Fruit fly (Drosophila melanogaster) whole organism, adult: ENCODE results near the gene Gr66a.
A peak's percentile ranks its signal among the peaks of the same experiment; 100 is the strongest.

Experiments used
- CG11617 ChIP-seq: fragments of 200-800 bp; sonication (Bioruptor generic); optimal IDR thresholded peaks from 2 replicates; lab custom pipeline; 2017; ENCODE audit warnings: mild to moderate bottlenecking, missing biosample characterization, missing genetic modification reagents, missing genetic modification characterization
- CG12768 ChIP-seq: fragments of 200-800 bp; sonication (Bioruptor generic); optimal IDR thresholded peaks from 2 replicates; lab custom pipeline; 2017; ENCODE audit warnings: missing biosample characterization, missing genetic modification characterization, mild to moderate bottlenecking, moderate library complexity, missing genetic modification reagents
- CG14711 ChIP-seq: fragments of 200-800 bp; sonication (Bioruptor generic); optimal IDR thresholded peaks from 2 replicates; lab custom pipeline; 2018; ENCODE audit warnings: missing biosample characterization, mild to moderate bottlenecking, missing genetic modification characterization, moderate library complexity
- CG1620 ChIP-seq: fragments of 200-800 bp; sonication (Bioruptor generic); optimal IDR thresholded peaks from 2 replicates; lab custom pipeline; 2016; ENCODE audit warnings: missing biosample characterization, missing genetic modification characterization
- CG33017 ChIP-seq: fragments of 200-800 bp; sonication (Bioruptor generic); optimal IDR thresholded peaks from 2 replicates; lab custom pipeline; 2018; ENCODE audit warnings: missing biosample characterization, mild to moderate bottlenecking, missing genetic modification characterization, moderate library complexity
- CG5204 ChIP-seq: fragments of 200-800 bp; sonication (Bioruptor generic); optimal IDR thresholded peaks from 2 replicates; lab custom pipeline; 2016; ENCODE audit warnings: missing biosample characterization, missing genetic modification characterization
- CG7045 ChIP-seq: fragments of 200-800 bp; sonication (Bioruptor generic); optimal IDR thresholded peaks from 2 replicates; lab custom pipeline; 2017; ENCODE audit warnings: missing biosample characterization, mild to moderate bottlenecking, missing genetic modification characterization
- CG7101 ChIP-seq: fragments of 200-800 bp; sonication (Bioruptor generic); optimal IDR thresholded peaks from 2 replicates; lab custom pipeline; 2018; ENCODE audit warnings: missing biosample characterization, mild to moderate bottlenecking, missing genetic modification characterization, moderate library complexity
- Clk ChIP-seq: fragments of 200-800 bp; sonication (Bioruptor generic); optimal IDR thresholded peaks from 2 replicates; lab custom pipeline; 2017; ENCODE audit warnings: missing biosample characterization, missing genetic modification characterization
- Crg-1 ChIP-seq: fragments of 200-800 bp; sonication (Bioruptor generic); optimal IDR thresholded peaks from 2 replicates; lab custom pipeline; 2016; ENCODE audit warnings: missing biosample characterization, missing genetic modification characterization
- Hr96 ChIP-seq: fragments of 200-800 bp; sonication (Bioruptor generic); optimal IDR thresholded peaks from 2 replicates; lab custom pipeline; 2016; ENCODE audit warnings: missing biosample characterization, missing genetic modification characterization
- Mnt ChIP-seq: fragments of 200-800 bp; sonication (Bioruptor generic); optimal IDR thresholded peaks from 2 replicates; lab custom pipeline; 2016; ENCODE audit warnings: missing biosample characterization, mild to moderate bottlenecking, missing genetic modification characterization
- bab1 ChIP-seq: fragments of 200-800 bp; sonication (Bioruptor generic); optimal IDR thresholded peaks from 3 replicates; lab custom pipeline; 2019; ENCODE audit warnings: missing biosample characterization, mild to moderate bottlenecking, missing genetic modification characterization, moderate library complexity
- cic ChIP-seq: fragments of 200-800 bp; sonication (Bioruptor generic); optimal IDR thresholded peaks from 2 replicates; lab custom pipeline; 2017; ENCODE audit warnings: missing biosample characterization, mild to moderate bottlenecking, missing genetic modification characterization, moderate library complexity
- cnc ChIP-seq, 2 experiments: fragments of >200 bp; optimal IDR thresholded peaks; 2 replicates each; lab custom pipeline; 2017
- kay ChIP-seq: fragments of 200-800 bp; sonication (Bioruptor generic); peaks from one replicate; lab custom pipeline; 2016; ENCODE audit warnings: missing biosample characterization, missing genetic modification characterization, borderline replicate concordance
- ovo ChIP-seq: fragments of 200-800 bp; sonication (Bioruptor generic); optimal IDR thresholded peaks from 2 replicates; lab custom pipeline; 2016; ENCODE audit warnings: missing biosample characterization, missing genetic modification characterization
- pad ChIP-seq: fragments of 200-800 bp; sonication (Bioruptor generic); optimal IDR thresholded peaks from 3 replicates; lab custom pipeline; 2017; ENCODE audit warnings: missing biosample characterization, missing genetic modification characterization, mild to moderate bottlenecking, moderate library complexity, missing genetic modification reagents
- tj ChIP-seq: fragments of 200-800 bp; sonication (Bioruptor generic); optimal IDR thresholded peaks from 3 replicates; lab custom pipeline; 2017; ENCODE audit warnings: missing biosample characterization, mild to moderate bottlenecking, missing genetic modification characterization, moderate library complexity
- toe ChIP-seq: fragments of 200-800 bp; sonication (Bioruptor generic); optimal IDR thresholded peaks from 2 replicates; lab custom pipeline; 2016; ENCODE audit warnings: missing biosample characterization, missing genetic modification characterization

The Gr66a gene

dm6 chr3L:8340264-8341095, 33.7 kb upstream of the Gr66a start, which contains the start of the genes Prim1 and CG7083:
Prim1 (plus strand) TSS chr3L:8340314.
CG7083 (plus strand) TSS chr3L:8340785.
- TF ChIP-seq pad (GFP tag; lab: Kevin White, UChicago) (peak; percentile 60), CG1620 (peak; percentile 85), bab1 (GFP tag; lab: Kevin White, UChicago) (peak; percentile 69), CG7101 (peak; percentile 79), toe (GFP tag; lab: Kevin White, UChicago) (peak; percentile 83), Crg-1 (GFP tag; lab: Kevin White, UChicago) (peak; percentile 78), CG12768 (peak; percentile 79), CG5204 (peak; percentile 86), Mnt (peak; percentile 67), kay (peak; percentile 59), cnc (optimal IDR thresholded peaks at IDR 0.05; lab: Kevin White, UChicago) (no peak), Hr96 (GFP tag; lab: Kevin White, UChicago) (peak; percentile 74), CG7045 (GFP tag; lab: Kevin White, UChicago) (peak; percentile 67), ovo (GFP tag; lab: Kevin White, UChicago) (peak; percentile 50), Clk (GFP tag; lab: Kevin White, UChicago) (no peak), CG33017 (peak; percentile 38), tj (GFP tag; lab: Kevin White, UChicago) (peak; percentile 41), CG14711 (tag; lab: Kevin White, UChicago) (peak; percentile 56), cic (peak; percentile 30), CG11617 (peak; percentile 85)

dm6 chr3L:8338921-8339320, 32.1 kb upstream of the Gr66a start, which contains the start of gene Pex2:
Pex2 (plus strand) TSS chr3L:8339051.
- TF ChIP-seq CG33017 = peak; percentile 51
- peak; percentile 48 for TF ChIP-seq CG7101
- peak; percentile 76 for TF ChIP-seq kay
- TF ChIP-seq bab1 (GFP tag; lab: Kevin White, UChicago) = peak; percentile 53
- peak; percentile 15 for TF ChIP-seq pad (GFP tag; lab: Kevin White, UChicago)
- no peak for TF ChIP-seq cnc (optimal IDR thresholded peaks at IDR 0.05; lab: Kevin White, UChicago)
- TF ChIP-seq tj (GFP tag; lab: Kevin White, UChicago) = no peak
- peak; percentile 18 for TF ChIP-seq CG11617
- TF ChIP-seq CG14711 (tag; lab: Kevin White, UChicago) = peak; percentile 31
- peak; percentile 43 for TF ChIP-seq toe (GFP tag; lab: Kevin White, UChicago)
- peak; percentile 82 for TF ChIP-seq CG12768
- TF ChIP-seq Crg-1 (GFP tag; lab: Kevin White, UChicago) = peak; percentile 34
- peak; percentile 57 for TF ChIP-seq CG1620
- peak; percentile 3 for TF ChIP-seq CG5204
- no peak for TF ChIP-seq Hr96 (GFP tag; lab: Kevin White, UChicago)
- TF ChIP-seq ovo (GFP tag; lab: Kevin White, UChicago) = no peak
- TF ChIP-seq Clk (GFP tag; lab: Kevin White, UChicago) = no peak
- TF ChIP-seq cic = peak; percentile 99
- TF ChIP-seq CG7045 (GFP tag; lab: Kevin White, UChicago) = no peak
- peak; percentile 64 for TF ChIP-seq Mnt

- TF ChIP-seq pad (GFP tag; lab: Kevin White, UChicago) = no peak
- no peak for TF ChIP-seq CG12768
- no peak for TF ChIP-seq Hr96 (GFP tag; lab: Kevin White, UChicago)
- TF ChIP-seq CG5204 = no peak
- no peak for TF ChIP-seq CG1620
- TF ChIP-seq CG14711 (tag; lab: Kevin White, UChicago) = no peak
- no peak for TF ChIP-seq kay
- TF ChIP-seq toe (GFP tag; lab: Kevin White, UChicago) = no peak
- no peak for TF ChIP-seq cnc (optimal IDR thresholded peaks at IDR 0.05; lab: Kevin White, UChicago)
- no peak for TF ChIP-seq Mnt
- no peak for TF ChIP-seq tj (GFP tag; lab: Kevin White, UChicago)
- no peak for TF ChIP-seq Clk (GFP tag; lab: Kevin White, UChicago)
- TF ChIP-seq CG7101 = no peak
- TF ChIP-seq Crg-1 (GFP tag; lab: Kevin White, UChicago) = no peak
- TF ChIP-seq bab1 (GFP tag; lab: Kevin White, UChicago) = no peak
- TF ChIP-seq cic = no peak
Observed at dm6 chr3L:8336372-8336771, 29.6 kb upstream of the Gr66a start, which contains the start of gene Cpr66Cb. Cpr66Cb (plus strand) TSS chr3L:8336672.

dm6 chr3L:8334338-8334737, 27.6 kb upstream of the Gr66a start:
- TF ChIP-seq tj (GFP tag; lab: Kevin White, UChicago) (no peak), CG14711 (tag; lab: Kevin White, UChicago) (no peak), kay (no peak), toe (GFP tag; lab: Kevin White, UChicago) (no peak), cic (no peak), Mnt (no peak), Hr96 (GFP tag; lab: Kevin White, UChicago) (no peak), CG7101 (no peak), CG7045 (GFP tag; lab: Kevin White, UChicago) (no peak), ovo (GFP tag; lab: Kevin White, UChicago) (no peak), CG5204 (no peak), CG1620 (no peak), CG33017 (no peak), Crg-1 (GFP tag; lab: Kevin White, UChicago) (no peak), CG12768 (no peak), CG11617 (no peak), bab1 (GFP tag; lab: Kevin White, UChicago) (no peak), cnc (optimal IDR thresholded peaks at IDR 0.05; lab: Kevin White, UChicago) (no peak), pad (GFP tag; lab: Kevin White, UChicago) (no peak)

dm6 chr3L:8333574-8333973, 26.8 kb upstream of the Gr66a start:
- TF ChIP-seq CG1620 (no peak), kay (no peak), Mnt (no peak), cic (no peak), CG5204 (no peak), ovo (GFP tag; lab: Kevin White, UChicago) (no peak), Hr96 (GFP tag; lab: Kevin White, UChicago) (no peak), tj (GFP tag; lab: Kevin White, UChicago) (no peak), pad (GFP tag; lab: Kevin White, UChicago) (no peak), CG11617 (no peak), cnc (optimal IDR thresholded peaks at IDR 0.05; lab: Kevin White, UChicago) (no peak), CG7101 (no peak), CG7045 (GFP tag; lab: Kevin White, UChicago) (no peak), toe (GFP tag; lab: Kevin White, UChicago) (no peak)
